Worm (Caenorhabditis elegans) whole organism, L1 larva: ENCODE results near the gene F14F7.4.

ENCODE experiments used
- aha-1 ChIP-seq: fragments of 150-350 bp; optimal IDR thresholded peaks from 2 replicates; lab custom pipeline; 2014; ENCODE audit warnings: missing biosample characterization, missing genetic modification characterization
- alr-1 ChIP-seq: fragments of 200-800 bp; sonication (Bioruptor generic); optimal IDR thresholded peaks from 2 replicates; lab custom pipeline; 2018; ENCODE audit warnings: borderline replicate concordance, mild to moderate bottlenecking, missing genetic modification characterization, missing compliant biosample characterization
- aly-2 ChIP-seq: fragments of 150-350 bp; optimal IDR thresholded peaks from 2 replicates; lab custom pipeline; 2014; ENCODE audit warnings: missing biosample characterization, missing genetic modification characterization
- ama-1 ChIP-seq: fragments of 150-350 bp; optimal IDR thresholded peaks from 2 replicates; lab custom pipeline; 2014
- blmp-1 ChIP-seq: fragments of 150-350 bp; optimal IDR thresholded peaks from 2 replicates; lab custom pipeline; 2014; ENCODE audit warnings: missing biosample characterization, missing genetic modification characterization
- ceh-63 ChIP-seq: fragments of 200-800 bp; sonication (Bioruptor generic); optimal IDR thresholded peaks from 2 replicates; lab custom pipeline; 2018; ENCODE audit warnings: mild to moderate bottlenecking, missing genetic modification characterization, missing compliant biosample characterization
- ceh-8 ChIP-seq: fragments of 200-800 bp; sonication (Bioruptor generic); optimal IDR thresholded peaks from 2 replicates; lab custom pipeline; 2018; ENCODE audit warnings: mild to moderate bottlenecking, missing genetic modification characterization, moderate library complexity, missing compliant biosample characterization
- ceh-82 ChIP-seq, 3 experiments: fragments of 150-350 bp in 1 of 3; sonication (generic microtip) in 2 of 3; optimal IDR thresholded peaks; 2 replicates each; lab custom pipeline; 2014 to 2017; ENCODE audit warnings: missing biosample characterization in 3 of 3, missing genetic modification characterization in 3 of 3
- ceh-88 ChIP-seq: fragments of 200-800 bp; sonication (Bioruptor generic); IDR thresholded peaks from 2 replicates; pipeline ENCODE4 v1.3.6; 2022; ENCODE audit warnings: missing genetic modification characterization, missing compliant biosample characterization
- ceh-90 ChIP-seq: sonication (generic microtip); optimal IDR thresholded peaks from 2 replicates; lab custom pipeline; 2016; ENCODE audit warnings: missing genetic modification characterization, missing compliant biosample characterization
- ces-1 ChIP-seq: fragments of 150-350 bp; optimal IDR thresholded peaks from 2 replicates; lab custom pipeline; 2014; ENCODE audit warnings: missing biosample characterization, missing genetic modification reagents, missing genetic modification characterization
- dpl-1 ChIP-seq, 3 experiments: fragments of 150-350 bp in 2 of 3; sonication (generic microtip) in 1 of 3; optimal IDR thresholded peaks; 2 replicates each; lab custom pipeline; 2014 to 2017; ENCODE audit warnings: missing biosample characterization in 3 of 3, missing genetic modification characterization in 3 of 3, missing genetic modification reagents in 3 of 3
- dsc-1 ChIP-seq: sonication (generic microtip); optimal IDR thresholded peaks from 2 replicates; lab custom pipeline; 2016; ENCODE audit warnings: mild to moderate bottlenecking, missing genetic modification characterization, missing compliant biosample characterization
- efl-1 ChIP-seq, 4 experiments: fragments of 150-350 bp; optimal IDR thresholded peaks in 3 of 4; peaks in 1 of 4; 1 replicate in 1 of 4; 2 replicates in 3 of 4; lab custom pipeline; 2014; ENCODE audit warnings: missing biosample characterization in 2 of 4, missing genetic modification characterization in 2 of 4, missing genetic modification reagents in 2 of 4
- elt-2 ChIP-seq: sonication (generic microtip); optimal IDR thresholded peaks from 2 replicates; lab custom pipeline; 2016; ENCODE audit warnings: missing genetic modification characterization, mild to moderate bottlenecking, inconsistent platforms, missing compliant biosample characterization, missing genetic modification reagents
- elt-3 ChIP-seq, 6 experiments: fragments of 150-350 bp in 1 of 6; sonication (generic microtip); optimal IDR thresholded peaks; 2 replicates each; lab custom pipeline; 2017 to 2018; ENCODE audit warnings: missing biosample characterization in 6 of 6, missing genetic modification characterization in 6 of 6, inconsistent platforms in 1 of 6
- ets-5 ChIP-seq: fragments of 200-800 bp; sonication (Bioruptor generic); IDR thresholded peaks from 2 replicates; pipeline ENCODE4 v1.3.6; 2022; ENCODE audit warnings: missing genetic modification characterization, missing compliant biosample characterization
- fkh-10 ChIP-seq: sonication (generic microtip); optimal IDR thresholded peaks from 2 replicates; lab custom pipeline; 2017; ENCODE audit warnings: missing biosample characterization, missing genetic modification reagents, missing genetic modification characterization
- fkh-4 ChIP-seq: sonication (generic microtip); optimal IDR thresholded peaks from 2 replicates; lab custom pipeline; 2016; ENCODE audit warnings: missing compliant biosample characterization, missing genetic modification characterization, borderline replicate concordance
- fkh-8 ChIP-seq: sonication (generic microtip); optimal IDR thresholded peaks from 2 replicates; lab custom pipeline; 2016; ENCODE audit warnings: mild to moderate bottlenecking, missing genetic modification characterization, missing compliant biosample characterization
- grh-1 ChIP-seq: fragments of 200-800 bp; sonication (Bioruptor generic); IDR thresholded peaks from 2 replicates; pipeline ENCODE4 v1.3.6; 2022; ENCODE audit warnings: missing genetic modification reagents, missing genetic modification characterization, missing compliant biosample characterization
- hlh-17 ChIP-seq: fragments of 200-800 bp; sonication (Bioruptor generic); optimal IDR thresholded peaks from 2 replicates; lab custom pipeline; 2018; ENCODE audit warnings: missing genetic modification characterization, mild to moderate bottlenecking, missing compliant biosample characterization, moderate library complexity, borderline replicate concordance
- hlh-4 ChIP-seq: sonication (generic microtip); optimal IDR thresholded peaks from 2 replicates; lab custom pipeline; 2016; ENCODE audit warnings: mild to moderate bottlenecking, missing genetic modification characterization, missing compliant biosample characterization
- hpl-2 ChIP-seq: fragments of 150-350 bp; optimal IDR thresholded peaks from 2 replicates; lab custom pipeline; 2014; ENCODE audit warnings: missing biosample characterization, missing genetic modification reagents, missing genetic modification characterization
- irx-1 ChIP-seq: sonication (generic microtip); optimal IDR thresholded peaks from 2 replicates; lab custom pipeline; 2016; ENCODE audit warnings: missing genetic modification characterization, missing compliant biosample characterization
- lin-14 ChIP-seq: fragments of 200-800 bp; sonication (Bioruptor generic); optimal IDR thresholded peaks from 2 replicates; lab custom pipeline; 2018; ENCODE audit warnings: mild to moderate bottlenecking, missing genetic modification characterization, moderate library complexity, missing compliant biosample characterization
- lin-15B ChIP-seq: fragments of 150-350 bp; sonication (generic microtip); optimal IDR thresholded peaks from 3 replicates; lab custom pipeline; 2014; ENCODE audit warnings: missing biosample characterization, missing genetic modification characterization
- lin-35 ChIP-seq, 2 experiments: fragments of 150-350 bp; optimal IDR thresholded peaks; 2 replicates each; lab custom pipeline; 2014; ENCODE audit warnings: missing biosample characterization in 2 of 2, missing genetic modification characterization in 2 of 2, missing genetic modification reagents in 2 of 2
- mef-2 ChIP-seq: fragments of 150-350 bp; optimal IDR thresholded peaks from 2 replicates; lab custom pipeline; 2014; ENCODE audit warnings: missing biosample characterization, missing genetic modification characterization
- nhr-11 ChIP-seq: fragments of 150-350 bp; optimal IDR thresholded peaks from 2 replicates; lab custom pipeline; 2014; ENCODE audit warnings: missing biosample characterization, missing genetic modification characterization
- nhr-19 ChIP-seq: fragments of 200-800 bp; sonication (Bioruptor generic); conservative IDR thresholded peaks from 2 replicates; pipeline ENCODE4 v1.3.6; 2022; ENCODE audit warnings: missing genetic modification characterization, missing compliant biosample characterization
- nhr-20 ChIP-seq: sonication (generic microtip); optimal IDR thresholded peaks from 2 replicates; lab custom pipeline; 2016; ENCODE audit warnings: mild to moderate bottlenecking, missing genetic modification characterization, missing compliant biosample characterization
- nhr-28 ChIP-seq: fragments of 150-350 bp; optimal IDR thresholded peaks from 2 replicates; lab custom pipeline; 2014; ENCODE audit warnings: missing biosample characterization, missing genetic modification characterization
- nhr-47 ChIP-seq: sonication (generic microtip); optimal IDR thresholded peaks from 2 replicates; lab custom pipeline; 2016; ENCODE audit warnings: mild to moderate bottlenecking, missing genetic modification characterization, moderate library complexity, missing compliant biosample characterization
- nhr-76 ChIP-seq: sonication (generic microtip); optimal IDR thresholded peaks from 2 replicates; lab custom pipeline; 2017; ENCODE audit warnings: missing biosample characterization, missing genetic modification characterization
- nhr-85 ChIP-seq: sonication (generic microtip); peaks from one replicate; lab custom pipeline; 2016; ENCODE audit warnings: missing genetic modification characterization, inconsistent platforms, missing compliant biosample characterization
- pag-3 ChIP-seq: sonication (generic microtip); optimal IDR thresholded peaks from 2 replicates; lab custom pipeline; 2017; ENCODE audit warnings: missing genetic modification characterization, mild to moderate bottlenecking, missing compliant biosample characterization, antibody characterized with exemption, borderline replicate concordance; ENCODE audit not compliant: insufficient read depth
- pax-3 ChIP-seq: fragments of 200-800 bp; sonication (Bioruptor generic); optimal IDR thresholded peaks from 2 replicates; lab custom pipeline; 2018; ENCODE audit warnings: mild to moderate bottlenecking, missing genetic modification characterization, moderate library complexity, missing compliant biosample characterization
- rnt-1 ChIP-seq: sonication (generic microtip); optimal IDR thresholded peaks from 2 replicates; lab custom pipeline; 2016; ENCODE audit warnings: mild to moderate bottlenecking, missing genetic modification characterization, moderate library complexity, missing compliant biosample characterization
- skn-1 ChIP-seq: fragments of 150-350 bp; optimal IDR thresholded peaks from 2 replicates; lab custom pipeline; 2014; ENCODE audit warnings: missing biosample characterization, missing genetic modification characterization
- snpc-4 ChIP-seq: fragments of 150-350 bp; optimal IDR thresholded peaks from 2 replicates; lab custom pipeline; 2014; ENCODE audit warnings: missing biosample characterization, missing genetic modification characterization
- sox-4 ChIP-seq: sonication (generic microtip); optimal IDR thresholded peaks from 2 replicates; lab custom pipeline; 2016; ENCODE audit warnings: missing genetic modification characterization, missing compliant biosample characterization
- tbx-2 ChIP-seq: sonication (generic microtip); optimal IDR thresholded peaks from 2 replicates; lab custom pipeline; 2016; ENCODE audit warnings: missing genetic modification characterization, missing compliant biosample characterization
- tlp-1 ChIP-seq: fragments of 150-350 bp; optimal IDR thresholded peaks from 2 replicates; lab custom pipeline; 2014; ENCODE audit warnings: missing biosample characterization, missing genetic modification characterization
- unc-30 ChIP-seq: sonication (generic microtip); optimal IDR thresholded peaks from 2 replicates; lab custom pipeline; 2017; ENCODE audit warnings: missing biosample characterization, missing genetic modification characterization
- unc-62 ChIP-seq: fragments of 150-350 bp; optimal IDR thresholded peaks from 2 replicates; lab custom pipeline; 2014; ENCODE audit warnings: missing biosample characterization, missing genetic modification reagents, missing genetic modification characterization
- unc-98 ChIP-seq: fragments of 200-800 bp; sonication (Bioruptor generic); IDR thresholded peaks from 2 replicates; pipeline ENCODE4 v1.3.6; 2022; ENCODE audit warnings: missing genetic modification characterization, missing compliant biosample characterization
- xbp-1 ChIP-seq: sonication (generic microtip); optimal IDR thresholded peaks from 2 replicates; lab custom pipeline; 2016; ENCODE audit warnings: missing genetic modification characterization, missing compliant biosample characterization
- zag-1 ChIP-seq: fragments of 150-350 bp; optimal IDR thresholded peaks from 2 replicates; lab custom pipeline; 2014; ENCODE audit warnings: missing biosample characterization, missing genetic modification characterization
- zip-4 ChIP-seq: fragments of 200-800 bp; sonication (Bioruptor generic); optimal IDR thresholded peaks from 2 replicates; lab custom pipeline; 2018; ENCODE audit warnings: mild to moderate bottlenecking, missing genetic modification characterization, moderate library complexity, missing compliant biosample characterization
- ztf-11 ChIP-seq, 2 experiments: sonication (generic microtip); optimal IDR thresholded peaks; 2 replicates each; lab custom pipeline; 2016 to 2017; ENCODE audit warnings: missing genetic modification characterization in 2 of 2, missing biosample characterization in 1 of 2, missing compliant biosample characterization in 1 of 2

F14F7.4 gene

ce11 chrIII:13062414-13062965 is 33.0 kb upstream of the F14F7.4 start (continued):
- TF ChIP-seq elt-3 (tag; optimal IDR thresholded peaks at IDR 0.05; lab: Kevin White, UChicago) (peak in 1 of 6 experiments; percentile 20), efl-1 (optimal IDR thresholded peaks at IDR 0.05; lab: Kevin White, UChicago) (peak; percentile 78 to 84), efl-1 (GFP tag; optimal IDR thresholded peaks at IDR 0.05 in 1 of 2; lab: Kevin White, UChicago) (peak; percentile 52 to 95), aha-1 (tag; lab: Kevin White, UChicago) (peak; percentile 64), ets-5 (GFP tag; lab: Robert Waterston, UW) (no peak), rnt-1 (tag; lab: Kevin White, UChicago) (peak; percentile 83), nhr-47 (tag; lab: Kevin White, UChicago) (peak; percentile 92), fkh-8 (tag; lab: Kevin White, UChicago) (peak; percentile 91), ama-1 (lab: Kevin White, UChicago) (peak; percentile 89), nhr-11 (peak; percentile 81), sox-4 (peak; percentile 88), blmp-1 (tag; lab: Kevin White, UChicago) (peak; percentile 71), hlh-4 (tag; lab: Kevin White, UChicago) (no peak), ces-1 (GFP tag; lab: Kevin White, UChicago) (peak; percentile 35), lin-14 (GFP tag; lab: Kevin White, UChicago) (peak; percentile 99), ceh-8 (GFP tag; lab: Kevin White, UChicago) (peak; percentile 74), pag-3 (tag; lab: Kevin White, UChicago) (peak; percentile 48), ceh-88 (GFP tag; lab: Robert Waterston, UW) (peak; percentile 81; the same call in 1 of the 2 replicates), grh-1 (GFP tag; lab: Robert Waterston, UW) (peak; percentile 48; the same call in 1 of the 2 replicates), nhr-76 (tag; lab: Kevin White, UChicago) (peak; percentile 57), unc-98 (GFP tag; lab: Robert Waterston, UW) (no peak), unc-30 (tag; lab: Kevin White, UChicago) (no peak), aly-2 (tag; lab: Kevin White, UChicago) (peak; percentile 75), zip-4 (GFP tag; lab: Kevin White, UChicago) (peak; percentile 79), xbp-1 (tag; lab: Kevin White, UChicago) (peak; percentile 88), tlp-1 (tag; lab: Kevin White, UChicago) (no peak), nhr-28 (tag; lab: Kevin White, UChicago) (peak; percentile 10), pax-3 (peak; percentile 88), dsc-1 (tag; lab: Kevin White, UChicago) (peak; percentile 93), ztf-11 (tag; optimal IDR thresholded peaks at IDR 0.05; lab: Kevin White, UChicago) (peak in 1 of 2 experiments; percentile 91), fkh-4 (tag; lab: Kevin White, UChicago) (peak; percentile 37), nhr-19 (peak; percentile 87), hlh-17 (GFP tag; lab: Kevin White, UChicago) (no peak), unc-62 (GFP tag; lab: Kevin White, UChicago) (peak; percentile 66), lin-15B (tag; lab: Kevin White, UChicago) (no peak), alr-1 (tag; lab: Kevin White, UChicago) (no peak), ceh-63 (GFP tag; lab: Kevin White, UChicago) (no peak), tbx-2 (tag; lab: Kevin White, UChicago) (peak; percentile 94), lin-35 (GFP tag; optimal IDR thresholded peaks at IDR 0.05; lab: Kevin White, UChicago) (peak; percentile 67 to 85), irx-1 (tag; lab: Kevin White, UChicago) (peak; percentile 80), ceh-90 (no peak), mef-2 (tag; lab: Kevin White, UChicago) (peak; percentile 91), ceh-82 (tag; optimal IDR thresholded peaks at IDR 0.05; lab: Kevin White, UChicago) (peak; percentile 88 to 96 (median 93)), hpl-2 (GFP tag; lab: Kevin White, UChicago) (peak; percentile 48), skn-1 (tag; lab: Kevin White, UChicago) (peak; percentile 79), dpl-1 (GFP tag; optimal IDR thresholded peaks at IDR 0.05; lab: Kevin White, UChicago) (peak; percentile 57 to 75 (median 60)), elt-2 (tag; lab: Kevin White, UChicago) (peak; percentile 59), nhr-20 (tag; lab: Kevin White, UChicago) (peak; percentile 96), nhr-85 (peak; percentile 98), snpc-4 (tag; lab: Kevin White, UChicago) (peak; percentile 47), zag-1 (peak; percentile 82), fkh-10 (peak; percentile 97)
